Fruit fly (Drosophila melanogaster) whole organism, embryonic: Measurements from ENCODE around the gene CG43915.

Source experiments
- chn ChIP-seq: fragments of 200-800 bp; sonication (Bioruptor generic); optimal IDR thresholded peaks from 2 replicates; lab custom pipeline; 2016; ENCODE audit warnings: missing biosample characterization, missing genetic modification characterization
- fru ChIP-seq: fragments of >200 bp; optimal IDR thresholded peaks from 2 replicates; lab custom pipeline; 2017

DNA sequence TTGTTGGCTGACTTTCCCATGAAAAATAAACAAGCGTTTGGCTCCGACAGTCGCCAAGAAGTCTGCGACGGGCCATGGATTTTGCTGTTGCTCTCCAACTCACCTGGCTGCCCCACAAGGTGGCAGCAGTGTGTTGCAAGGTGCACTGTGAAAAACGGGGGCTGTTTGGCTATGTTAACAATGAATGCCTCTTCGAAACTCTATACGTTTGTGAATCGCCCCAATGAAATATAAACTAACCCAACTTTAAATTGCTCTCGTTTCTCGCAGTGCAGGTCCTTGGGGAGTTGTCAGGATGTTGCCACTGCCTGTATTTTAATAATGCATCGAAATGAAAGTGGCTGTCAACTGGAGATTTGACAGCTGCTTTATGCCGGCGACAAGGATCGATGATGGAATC lies 41.6 kb downstream of the CG43915 start:
- no peak for TF ChIP-seq chn (GFP tag; lab: Kevin White, UChicago)
- no peak for TF ChIP-seq fru (lab: Kevin White, UChicago)
